Worm (Caenorhabditis elegans): ENCODE measurements around the gene mec-2.

mec-2 gene

DNA sequence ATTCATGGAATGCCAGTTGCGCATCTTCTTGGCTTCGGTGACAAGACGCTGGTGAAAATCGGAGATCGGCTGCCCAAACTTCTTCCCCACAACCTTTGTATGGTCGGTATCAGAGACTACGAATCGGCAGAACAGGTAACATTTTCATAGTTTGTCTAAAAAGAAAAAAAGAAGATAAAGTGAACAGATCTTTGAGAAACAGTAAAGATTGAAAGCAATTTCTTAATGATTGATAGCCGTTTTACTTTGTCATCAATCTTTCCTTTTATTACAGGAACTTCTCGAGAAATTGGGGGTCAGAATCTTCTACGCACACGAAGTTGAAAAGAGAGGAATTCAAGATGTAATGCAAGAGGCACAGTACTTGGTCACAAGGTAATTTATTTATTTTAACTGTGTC lies 63.5 kb downstream of the mec-2 start:
- TF ChIP-seq hlh-11 (tag; optimal IDR thresholded peaks at IDR 0.05) (peak; percentile 0), nhr-25 (tag; optimal IDR thresholded peaks at IDR 0.05; ENCODE audit: borderline replicate concordance, insufficient read depth) (peak; percentile 22), dmd-6 (GFP tag; IDR thresholded peaks at IDR 0.05) (no peak), unc-62 (GFP tag; optimal IDR thresholded peaks at IDR 0.05 in 1 of 2) (peak in 1 of 2 experiments; percentile 20), unc-62 (tag; optimal IDR thresholded peaks at IDR 0.05) (no peak), ceh-44 (GFP tag; IDR thresholded peaks at IDR 0.05) (no peak), hlh-30 (tag; optimal IDR thresholded peaks at IDR 0.05; ENCODE audit: insufficient read depth) (peak; percentile 9), D1046.2 (GFP tag; IDR thresholded peaks at IDR 0.05) (no peak), nhr-28 (tag; optimal IDR thresholded peaks at IDR 0.05) (peak; percentile 49), mdl-1 (tag; optimal IDR thresholded peaks at IDR 0.05) (peak in 1 of 2 experiments; percentile 51)

DNA sequence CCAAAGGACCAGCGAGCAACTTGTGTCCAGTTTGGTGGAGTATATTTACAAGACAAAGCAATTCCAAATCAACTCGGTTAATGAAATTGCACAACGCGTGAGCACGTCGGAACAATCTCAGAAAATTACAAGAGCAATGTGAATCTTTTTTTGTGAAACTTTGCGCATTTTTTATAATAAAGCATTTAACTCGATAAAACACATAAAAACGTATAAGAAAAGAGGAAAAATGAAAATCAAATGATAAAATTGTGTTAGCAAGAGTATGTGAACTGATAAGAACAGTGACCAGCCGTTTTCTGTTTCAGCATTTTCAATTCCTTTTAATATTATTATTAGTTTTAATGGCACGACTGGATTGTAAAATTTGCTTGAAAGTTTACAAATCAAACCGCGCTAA lies 64.1 kb downstream of the mec-2 start, which contains the start of gene T22B7.8:
Gene T22B7.8 (plus strand): TSS at position 301 of the 400 bp plus-strand sequence.
- TF ChIP-seq ama-1 (optimal IDR thresholded peaks at IDR 0.05) = no peak
- TF ChIP-seq pqm-1 (tag; optimal IDR thresholded peaks at IDR 0.05) = peak; percentile 56

DNA sequence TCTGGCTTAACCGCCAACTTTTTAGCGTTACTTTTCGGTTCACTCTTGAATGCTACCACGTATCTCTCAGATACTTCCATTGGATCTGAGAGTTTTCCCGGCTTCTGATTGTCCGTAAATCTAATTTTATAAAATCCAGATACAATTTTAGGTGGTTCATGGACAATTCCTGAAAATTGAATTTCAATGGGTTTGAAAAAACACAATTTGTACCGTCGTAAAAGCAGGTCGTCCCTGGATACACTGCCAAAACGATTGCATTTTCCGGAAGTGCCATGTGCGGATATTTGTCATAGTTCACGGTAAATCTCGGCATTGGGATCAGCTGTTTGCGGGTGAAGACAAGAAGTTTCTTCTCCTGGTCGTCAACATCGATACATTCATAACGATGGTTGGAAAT lies 72.0 kb downstream of the mec-2 start:
- TF ChIP-seq lin-15B (tag; optimal IDR thresholded peaks at IDR 0.05) (no peak), zip-11 (GFP tag; IDR thresholded peaks at IDR 0.05) (no peak), aha-1 (tag) (peak; percentile 91), Y105C5A.15 (GFP tag; IDR thresholded peaks at IDR 0.05) (no peak)

Data from whole organism, L4 larva.